Worm (Caenorhabditis elegans): ENCODE data around the gene sax-1.

DNA sequence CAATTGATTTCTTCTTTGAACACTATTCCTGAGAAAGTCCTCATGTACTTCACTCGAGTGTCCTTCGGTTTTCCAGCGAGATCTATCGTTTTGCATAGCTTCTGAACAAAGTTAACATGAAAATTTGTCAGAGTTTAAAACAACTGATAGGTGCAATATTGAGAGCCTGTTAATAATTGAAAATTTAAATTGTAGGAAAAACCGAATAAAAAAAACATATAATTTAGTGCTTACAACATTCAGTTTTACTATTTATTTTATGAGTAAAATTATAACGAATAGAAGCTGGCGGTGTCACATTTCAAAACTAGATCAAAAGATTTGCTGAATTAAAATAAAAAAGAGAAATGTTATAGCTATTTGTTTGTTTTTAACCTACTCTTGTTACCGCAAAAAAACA, 43.2 kb upstream of the sax-1 start, which contains the start of gene C02F12.8:
- TF ChIP-seq ama-1 (optimal IDR thresholded peaks at IDR 0.05) (no peak), tbx-11 (GFP tag; IDR thresholded peaks at IDR 0.05) (no peak), F13C5.2 (tag; optimal IDR thresholded peaks at IDR 0.05) (no peak), aly-1 (tag; optimal IDR thresholded peaks at IDR 0.05) (no peak), hmbx-1 (tag; optimal IDR thresholded peaks at IDR 0.05) (no peak), hmg-4 (GFP tag; optimal IDR thresholded peaks at IDR 0.05) (no peak), pes-1 (GFP tag; IDR thresholded peaks at IDR 0.05) (no peak), ets-7 (tag; optimal IDR thresholded peaks at IDR 0.05) (no peak), B0310.2 (tag; optimal IDR thresholded peaks at IDR 0.05) (no peak), ceh-36 (tag; optimal IDR thresholded peaks at IDR 0.05) (no peak), flt-1 (GFP tag; IDR thresholded peaks at IDR 0.05) (no peak), ceh-13 (GFP tag; optimal IDR thresholded peaks at IDR 0.05) (no peak), scrt-1 (GFP tag; IDR thresholded peaks at IDR 0.05) (no peak)
